Worm (Caenorhabditis elegans): ENCODE measurements around the gene Y69A2AR.18.

- TF ChIP-seq him-1 (tag; optimal IDR thresholded peaks at IDR 0.05) (no peak), W03F9.2 (tag; optimal IDR thresholded peaks at IDR 0.05) (no peak), dao-5 (tag; optimal IDR thresholded peaks at IDR 0.05) (no peak)
Observed at ce11 chrIV:2488520-2488919, 7.0 kb upstream of the Y69A2AR.18 start, which contains the start of gene Y69A2AR.19.

Data from whole organism, L4/young adult.